Fruit fly (Drosophila melanogaster) whole organism: Measurements from ENCODE around the gene cas.

Source experiments
- CG8478 ChIP-seq: fragments of >200 bp; optimal IDR thresholded peaks from 2 replicates; lab custom pipeline; 2018; ENCODE audit warnings: inconsistent platforms
- Dll ChIP-seq: fragments of >200 bp; optimal IDR thresholded peaks from 2 replicates; lab custom pipeline; 2017
- EcR ChIP-seq, 2 experiments: fragments of >200 bp; optimal IDR thresholded peaks; 2 replicates each; lab custom pipeline; 2017; ENCODE audit warnings: missing biosample characterization in 2 of 2, missing genetic modification characterization in 2 of 2, missing genetic modification reagents in 2 of 2
- pan ChIP-seq: fragments of >200 bp; optimal IDR thresholded peaks from 2 replicates; lab custom pipeline; 2017
- psq ChIP-seq: fragments of >200 bp; optimal IDR thresholded peaks from 2 replicates; lab custom pipeline; 2017
- usp ChIP-seq: fragments of >200 bp; optimal IDR thresholded peaks from 2 replicates; lab custom pipeline; 2017; ENCODE audit warnings: missing biosample characterization, missing genetic modification characterization, mixed read lengths

The cas gene

dm6 chr3R:5716755-5717309 is at the start of gene cas:
cas (minus strand) TSS chr3R:5716805.
- TF ChIP-seq pan (no peak), psq (lab: Kevin White, UChicago) (no peak), EcR (GFP tag; optimal IDR thresholded peaks at IDR 0.05; lab: Kevin White, UChicago) (no peak), CG8478 (no peak), usp (no peak), Dll (lab: Kevin White, UChicago) (no peak)

dm6 chr3R:5760980-5761379 is 44.4 kb upstream of the cas start:
- TF ChIP-seq EcR (GFP tag; optimal IDR thresholded peaks at IDR 0.05; lab: Kevin White, UChicago): no peak
- TF ChIP-seq psq (lab: Kevin White, UChicago): no peak
- no peak for TF ChIP-seq pan

- TF ChIP-seq psq (lab: Kevin White, UChicago) (no peak), CG8478 (no peak), EcR (GFP tag; optimal IDR thresholded peaks at IDR 0.05; lab: Kevin White, UChicago) (no peak), Dll (lab: Kevin White, UChicago) (no peak), usp (no peak), pan (no peak)
Measured at dm6 chr3R:5758624-5759209, 42.1 kb upstream of the cas start, which contains the start of gene Sec8. Sec8 (minus strand) TSS chr3R:5758997.

dm6 chr3R:5754594-5754993 is 38.0 kb upstream of the cas start, which contains the start of gene Dcps:
Dcps (minus strand) TSS chr3R:5754774.
- TF ChIP-seq pan (no peak), Dll (lab: Kevin White, UChicago) (no peak), usp (no peak), CG8478 (no peak), EcR (GFP tag; optimal IDR thresholded peaks at IDR 0.05; lab: Kevin White, UChicago) (no peak), psq (lab: Kevin White, UChicago) (no peak)

- TF ChIP-seq Dll (lab: Kevin White, UChicago) (no peak), pan (no peak), CG8478 (no peak), psq (lab: Kevin White, UChicago) (no peak), EcR (GFP tag; optimal IDR thresholded peaks at IDR 0.05; lab: Kevin White, UChicago) (no peak), usp (no peak)
Measured at dm6 chr3R:5746646-5747045, 30.0 kb upstream of the cas start.

dm6 chr3R:5742278-5743196 is 25.9 kb upstream of the cas start, which contains the start of the genes Sym and Madm:
Sym (minus strand) TSS chr3R:5742476.
Madm (plus strand) TSS chr3R:5742510.
- no peak for TF ChIP-seq EcR (GFP tag; optimal IDR thresholded peaks at IDR 0.05; lab: Kevin White, UChicago)
- no peak for TF ChIP-seq pan
- no peak for TF ChIP-seq Dll (lab: Kevin White, UChicago)
- no peak for TF ChIP-seq psq (lab: Kevin White, UChicago)
- no peak for TF ChIP-seq CG8478
- TF ChIP-seq usp: no peak

- peak; percentile 3 for TF ChIP-seq pan
- no peak for TF ChIP-seq Dll (lab: Kevin White, UChicago)
Measured at dm6 chr3R:5737263-5737662, 20.7 kb upstream of the cas start.

dm6 chr3R:5736305-5736869 is 19.8 kb upstream of the cas start, which contains the start of the genes CG2100 and CG1236:
CG2100 (minus strand) TSS chr3R:5736355.
CG1236 (plus strand) TSS chr3R:5736748.
- TF ChIP-seq pan: peak; percentile 90
- TF ChIP-seq EcR (GFP tag; optimal IDR thresholded peaks at IDR 0.05; lab: Kevin White, UChicago): no peak
- no peak for TF ChIP-seq Dll (lab: Kevin White, UChicago)
- TF ChIP-seq CG8478: no peak
- no peak for TF ChIP-seq usp
- TF ChIP-seq psq (lab: Kevin White, UChicago): no peak

- no peak for TF ChIP-seq psq (lab: Kevin White, UChicago)
- TF ChIP-seq pan: no peak
- no peak for TF ChIP-seq usp
- no peak for TF ChIP-seq EcR (GFP tag; optimal IDR thresholded peaks at IDR 0.05; lab: Kevin White, UChicago)
- TF ChIP-seq CG8478: no peak
- no peak for TF ChIP-seq Dll (lab: Kevin White, UChicago)
Measured at dm6 chr3R:5733181-5733580, 16.6 kb upstream of the cas start, which contains the start of gene CG1239. CG1239 (plus strand) TSS chr3R:5733513.

- TF ChIP-seq pan (no peak), CG8478 (no peak), EcR (GFP tag; optimal IDR thresholded peaks at IDR 0.05; lab: Kevin White, UChicago) (no peak), psq (lab: Kevin White, UChicago) (no peak), Dll (lab: Kevin White, UChicago) (no peak), usp (no peak)
Measured at dm6 chr3R:5727724-5728365, 11.2 kb upstream of the cas start.

dm6 chr3R:5723122-5723521 is 6.5 kb upstream of the cas start:
- TF ChIP-seq pan (no peak), EcR (GFP tag; optimal IDR thresholded peaks at IDR 0.05; lab: Kevin White, UChicago) (no peak), CG8478 (no peak), usp (no peak), Dll (lab: Kevin White, UChicago) (no peak), psq (lab: Kevin White, UChicago) (no peak)
